Fruit fly (Drosophila melanogaster): Measurements from ENCODE around the gene CG4069.

CG4069 gene

dm6 chr3L:12503865-12504650 is 33.1 kb downstream of the CG4069 start, which contains the start of the genes CG10646 and vih (continued):
- no peak for TF ChIP-seq Ravus (GFP tag; IDR thresholded peaks at IDR 0.05)
- peak; percentile 60 for TF ChIP-seq CG13296 (GFP tag; optimal IDR thresholded peaks at IDR 0.05)
- TF ChIP-seq CG13775 (GFP tag; optimal IDR thresholded peaks at IDR 0.05), result peak; percentile 64
- no peak for TF ChIP-seq Tbp (GFP tag; optimal IDR thresholded peaks at IDR 0.05)
- peak; percentile 77 for TF ChIP-seq CG12391 (tag; optimal IDR thresholded peaks at IDR 0.05)
- TF ChIP-seq CG2116 (GFP tag; optimal IDR thresholded peaks at IDR 0.05), result peak; percentile 99
- no peak for TF ChIP-seq ash1 (GFP tag; optimal IDR thresholded peaks at IDR 0.05)
- peak; percentile 5 for TF ChIP-seq CG34376 (GFP tag; optimal IDR thresholded peaks at IDR 0.05)
- TF ChIP-seq Scr (GFP tag; IDR thresholded peaks at IDR 0.05; ENCODE audit: partially characterized antibody), result 0 out of 2 replicates have a peak, but pooled peaks have one; percentile 26
- peak; percentile 20 for TF ChIP-seq Oli (tag; optimal IDR thresholded peaks at IDR 0.05)
- TF ChIP-seq shn (GFP tag; optimal IDR thresholded peaks at IDR 0.05), result no peak
- TF ChIP-seq B-H1 (GFP tag; IDR thresholded peaks at IDR 0.05), result no peak
- no peak for TF ChIP-seq Atf6 (GFP tag; IDR thresholded peaks at IDR 0.05)
- TF ChIP-seq amos (GFP tag; IDR thresholded peaks at IDR 0.05; ENCODE audit: partially characterized antibody), result no peak; the same call in 1 of the 2 replicates
- peak; percentile 59 for TF ChIP-seq ind (GFP tag; optimal IDR thresholded peaks at IDR 0.05)
- peak; percentile 50 for TF ChIP-seq MBD-R2 (GFP tag; IDR thresholded peaks at IDR 0.05)
- no peak for TF ChIP-seq CG16815 (GFP tag; optimal IDR thresholded peaks at IDR 0.05)
- TF ChIP-seq CG12299 (tag; optimal IDR thresholded peaks at IDR 0.05), result no peak
- TF ChIP-seq CG10462 (GFP tag; optimal IDR thresholded peaks at IDR 0.05), result peak; percentile 30
- TF ChIP-seq CG15514 (GFP tag; optimal IDR thresholded peaks at IDR 0.05), result peak; percentile 66
- no peak for TF ChIP-seq otp (GFP tag; IDR thresholded peaks at IDR 0.05)
- peak in 1 of 2 experiments; percentile 28 for TF ChIP-seq Pdp1 (GFP tag; optimal IDR thresholded peaks at IDR 0.05)
- no peak for TF ChIP-seq maf-S (GFP tag; optimal IDR thresholded peaks at IDR 0.05)
- peak; percentile 20 for TF ChIP-seq CG10147 (GFP tag; optimal IDR thresholded peaks at IDR 0.05)
- TF ChIP-seq pho (GFP tag; optimal IDR thresholded peaks at IDR 0.05), result no peak
- no peak for TF ChIP-seq Neu2 (GFP tag; optimal IDR thresholded peaks at IDR 0.05; ENCODE audit: borderline replicate concordance)
- TF ChIP-seq Atf-2 (GFP tag; optimal IDR thresholded peaks at IDR 0.05), result no peak
- no peak for TF ChIP-seq so (GFP tag; IDR thresholded peaks at IDR 0.05)
- no peak for TF ChIP-seq CG4854 (GFP tag; optimal IDR thresholded peaks at IDR 0.05)
- no peak for TF ChIP-seq dm (GFP tag; optimal IDR thresholded peaks at IDR 0.05)
- TF ChIP-seq fd64A (GFP tag; optimal IDR thresholded peaks at IDR 0.05), result no peak
- no peak for TF ChIP-seq CG13624 (GFP tag; optimal IDR thresholded peaks at IDR 0.05)
- TF ChIP-seq kay (GFP tag; optimal IDR thresholded peaks at IDR 0.05), result peak; percentile 13
- TF ChIP-seq bbx (GFP tag; IDR thresholded peaks at IDR 0.05; ENCODE audit: partially characterized antibody), result no peak
- TF ChIP-seq Hr39 (optimal IDR thresholded peaks at IDR 0.05), result no peak
- TF ChIP-seq CG1832 (GFP tag; optimal IDR thresholded peaks at IDR 0.05), result no peak
- TF ChIP-seq row (GFP tag; IDR thresholded peaks at IDR 0.05), result peak; percentile 63
- TF ChIP-seq CG9609 (GFP tag; optimal IDR thresholded peaks at IDR 0.05), result no peak
- no peak for TF ChIP-seq Sox102F (GFP tag; optimal IDR thresholded peaks at IDR 0.05)
- peak; percentile 68 for TF ChIP-seq sqz (GFP tag; optimal IDR thresholded peaks at IDR 0.05)

- TF ChIP-seq BEAF-32 (GFP tag; optimal IDR thresholded peaks at IDR 0.05) (peak; percentile 29), grau (tag; optimal IDR thresholded peaks at IDR 0.05) (peak; percentile 53), Chrac-16 (GFP tag; optimal IDR thresholded peaks at IDR 0.05) (peak; percentile 48), CG18764 (GFP tag; optimal IDR thresholded peaks at IDR 0.05) (peak; percentile 22), CG18262 (tag; optimal IDR thresholded peaks at IDR 0.05) (peak; percentile 49), pb (GFP tag; optimal IDR thresholded peaks at IDR 0.05) (no peak), CG3838 (GFP tag; optimal IDR thresholded peaks at IDR 0.05) (no peak), Trl (optimal IDR thresholded peaks at IDR 0.05) (no peak), Trl (GFP tag; optimal IDR thresholded peaks at IDR 0.05) (peak; percentile 24), lov (optimal IDR thresholded peaks at IDR 0.05) (no peak), lov (GFP tag; IDR thresholded peaks at IDR 0.05) (no peak), CG4617 (GFP tag; optimal IDR thresholded peaks at IDR 0.05; ENCODE audit: borderline replicate concordance) (peak; percentile 63), crp (GFP tag; optimal IDR thresholded peaks at IDR 0.05) (peak; percentile 67 to 91)
Measured at dm6 chr3L:12501249-12501648, 35.9 kb downstream of the CG4069 start, which contains the start of the genes CG10638 and CG10681. TSS of gene CG10638 (minus strand) at chr3L:12501311. TSS of gene CG10681 (plus strand) at chr3L:12501513.
